Worm (Caenorhabditis elegans) whole organism, young adult: ENCODE results near the gene ckb-2.

ENCODE experiments used
- ZK185.1 ChIP-seq: sonication (generic microtip); optimal IDR thresholded peaks from 2 replicates; lab custom pipeline; 2016; ENCODE audit warnings: mild to moderate bottlenecking, missing genetic modification characterization, missing compliant biosample characterization; ENCODE audit not compliant: poor library complexity, severe bottlenecking
- ama-1 ChIP-seq, 3 experiments: fragments of 150-350 bp in 1 of 3; sonication (generic microtip) in 2 of 3; optimal IDR thresholded peaks; 2 replicates each; lab custom pipeline; 2014 to 2018; ENCODE audit warnings: missing biosample characterization in 2 of 3, missing genetic modification characterization in 2 of 3, missing genetic modification reagents in 2 of 3
- ets-4 ChIP-seq: fragments of 200-800 bp; sonication (Bioruptor generic); optimal IDR thresholded peaks from 2 replicates; lab custom pipeline; 2018; ENCODE audit warnings: mild to moderate bottlenecking, missing genetic modification characterization, missing compliant biosample characterization
- hsf-1 ChIP-seq: fragments of 200-800 bp; sonication (Bioruptor generic); IDR thresholded peaks from 2 replicates; pipeline ENCODE4 v1.3.6; 2022; ENCODE audit warnings: missing genetic modification reagents, missing genetic modification characterization, missing compliant biosample characterization
- lin-35 ChIP-seq, 3 experiments: fragments of 150-350 bp in 2 of 3; sonication (generic microtip) in 1 of 3; optimal IDR thresholded peaks; 2 replicates each; lab custom pipeline; 2014 to 2018; ENCODE audit warnings: missing biosample characterization in 3 of 3, missing genetic modification characterization in 3 of 3, missing genetic modification reagents in 3 of 3
- lin-54 ChIP-seq: fragments of 200-800 bp; sonication (Bioruptor generic); optimal IDR thresholded peaks from 2 replicates; lab custom pipeline; 2018; ENCODE audit warnings: mild to moderate bottlenecking, missing genetic modification characterization, missing compliant biosample characterization
- sdz-38 ChIP-seq: sonication (generic microtip); optimal IDR thresholded peaks from 2 replicates; lab custom pipeline; 2016; ENCODE audit warnings: missing genotype, missing genetic modification characterization, missing compliant biosample characterization
- unc-130 ChIP-seq: sonication (generic microtip); optimal IDR thresholded peaks from 2 replicates; lab custom pipeline; 2016; ENCODE audit warnings: missing genetic modification reagents, missing genetic modification characterization, missing compliant biosample characterization

DNA sequence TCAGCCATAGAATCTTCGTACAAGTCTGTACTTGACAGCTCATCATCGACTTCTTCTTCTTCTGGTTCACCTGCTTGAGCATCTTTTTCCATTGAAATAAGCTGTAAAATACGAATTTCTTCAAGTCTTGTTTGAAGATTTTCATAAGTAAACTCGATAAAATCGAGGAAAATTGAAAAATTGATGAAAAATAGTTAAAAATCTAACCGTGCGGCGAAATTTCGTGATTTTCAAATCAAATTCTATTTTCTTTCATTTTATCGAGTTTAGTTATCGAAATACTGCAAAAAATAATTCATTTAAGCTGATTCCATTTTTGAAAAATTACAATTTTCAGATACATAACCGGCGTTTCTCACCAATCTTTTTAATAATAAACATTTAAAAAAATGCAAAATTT lies 47.4 kb downstream of the ckb-2 start, which contains the start of gene R07E5.11:
- TF ChIP-seq sdz-38 (tag; lab: Kevin White, UChicago) (no peak), lin-35 (GFP tag; optimal IDR thresholded peaks at IDR 0.05; lab: Kevin White, UChicago) (no peak), lin-54 (GFP tag; lab: Kevin White, UChicago) (no peak), ama-1 (optimal IDR thresholded peaks at IDR 0.05; lab: Kevin White, UChicago) (no peak), ama-1 (GFP tag; optimal IDR thresholded peaks at IDR 0.05; lab: Kevin White, UChicago) (no peak), ZK185.1 (tag; lab: Kevin White, UChicago) (no peak), unc-130 (GFP tag; lab: Kevin White, UChicago) (no peak), ets-4 (no peak), hsf-1 (GFP tag; lab: Robert Waterston, UW) (no peak)
